Fruit fly (Drosophila melanogaster) whole organism, prepupa: ENCODE results near the gene tkv.

ENCODE experiments used
- CG6163 ChIP-seq: fragments of 200-800 bp; sonication (Bioruptor generic); IDR thresholded peaks from 3 replicates; pipeline ENCODE4 v1.3.6; 2022; ENCODE audit warnings: missing biosample characterization, missing genetic modification characterization
- CG6854 ChIP-seq: fragments of 200-800 bp; sonication (Bioruptor generic); optimal IDR thresholded peaks from 2 replicates; lab custom pipeline; 2017; ENCODE audit warnings: missing biosample characterization, mild to moderate bottlenecking, missing genetic modification characterization
- Gug ChIP-seq: fragments of 200-800 bp; sonication (Bioruptor generic); IDR thresholded peaks from 2 replicates; pipeline ENCODE4 v1.3.6; 2022; ENCODE audit warnings: missing biosample characterization, missing genetic modification characterization
- OdsH ChIP-seq: fragments of 200-800 bp; sonication (Bioruptor generic); optimal IDR thresholded peaks from 3 replicates; lab custom pipeline; 2016; ENCODE audit warnings: missing biosample characterization, missing genetic modification characterization
- dsx ChIP-seq: fragments of 200-800 bp; optimal IDR thresholded peaks from 3 replicates; lab custom pipeline; 2019; ENCODE audit warnings: missing biosample characterization, mild to moderate bottlenecking, missing genetic modification characterization, moderate library complexity; ENCODE audit not compliant: poor library complexity, severe bottlenecking
- ss ChIP-seq, 2 experiments: fragments of 200-800 bp; sonication (Bioruptor generic); optimal IDR thresholded peaks; 2 replicates in 1 of 2; 3 replicates in 1 of 2; lab custom pipeline; 2017 to 2018; ENCODE audit warnings: mild to moderate bottlenecking in 2 of 2, missing biosample characterization in 2 of 2, missing genetic modification characterization in 2 of 2, moderate library complexity in 1 of 2

- TF ChIP-seq dsx (GFP tag; lab: Kevin White, UChicago) (no peak), CG6854 (no peak), ss (GFP tag; optimal IDR thresholded peaks at IDR 0.05; lab: Kevin White, UChicago) (no peak), CG6163 (no peak), OdsH (GFP tag; lab: Kevin White, UChicago) (no peak), Gug (GFP tag; lab: Robert Waterston, UW) (no peak)
Observed at dm6 chr2L:5230772-5231171, 40.4 kb downstream of the tkv start.
